Fruit fly (Drosophila melanogaster) whole organism, embryonic: ENCODE results near the gene wtrw.
A peak's percentile ranks its signal among the peaks of the same experiment; 100 is the strongest.

ENCODE experiments used
- Ada2b ChIP-seq: fragments of 200-800 bp; sonication (Bioruptor generic); IDR thresholded peaks from 2 replicates; pipeline ENCODE4 v1.3.6; 2022; ENCODE audit warnings: missing biosample characterization, missing genetic modification characterization
- BEAF-32 ChIP-seq: fragments of 200-800 bp; sonication (Bioruptor generic); optimal IDR thresholded peaks from 3 replicates; lab custom pipeline; 2017; ENCODE audit warnings: missing biosample characterization, missing genetic modification characterization, mild to moderate bottlenecking, moderate library complexity, missing genetic modification reagents
- Bgb ChIP-seq: fragments of 200-800 bp; sonication (Bioruptor generic); IDR thresholded peaks from 2 replicates; pipeline ENCODE4 v1.3.6; 2022; ENCODE audit warnings: missing biosample characterization, missing genetic modification characterization; ENCODE audit not compliant: partially characterized antibody
- C15 ChIP-seq: fragments of 200-800 bp; sonication (Bioruptor generic); IDR thresholded peaks from 3 replicates; pipeline ENCODE4 v1.3.6; 2022; ENCODE audit warnings: missing biosample characterization, missing genetic modification characterization
- CG10274 ChIP-seq: fragments of 200-800 bp; sonication (Bioruptor generic); optimal IDR thresholded peaks from 3 replicates; lab custom pipeline; 2017; ENCODE audit warnings: missing biosample characterization, mild to moderate bottlenecking, missing genetic modification characterization
- CG11560 ChIP-seq: fragments of 200-800 bp; sonication (Bioruptor generic); IDR thresholded peaks from 3 replicates; pipeline ENCODE4 v1.3.6; 2022; ENCODE audit warnings: missing biosample characterization, missing genetic modification characterization
- CG12659 ChIP-seq: fragments of 200-800 bp; sonication (Bioruptor generic); optimal IDR thresholded peaks from 3 replicates; lab custom pipeline; 2017; ENCODE audit warnings: mild to moderate bottlenecking, missing biosample characterization, missing genetic modification reagents, missing genetic modification characterization
- CG12744 ChIP-seq: fragments of 200-800 bp; sonication (Bioruptor generic); optimal IDR thresholded peaks from 2 replicates; lab custom pipeline; 2016; ENCODE audit warnings: missing biosample characterization, missing genetic modification characterization
- CG14014 ChIP-seq: fragments of 200-800 bp; sonication (Bioruptor generic); IDR thresholded peaks from 2 replicates; pipeline ENCODE4 v1.3.6; 2022; ENCODE audit warnings: missing biosample characterization, missing genetic modification characterization
- CG15011 ChIP-seq: fragments of 200-800 bp; sonication (Bioruptor generic); optimal IDR thresholded peaks from 3 replicates; lab custom pipeline; 2018; ENCODE audit warnings: missing biosample characterization, mild to moderate bottlenecking, missing genetic modification characterization
- CG15514 ChIP-seq: fragments of 200-800 bp; sonication (Bioruptor generic); optimal IDR thresholded peaks from 3 replicates; lab custom pipeline; 2017; ENCODE audit warnings: missing biosample characterization, missing genetic modification characterization, mild to moderate bottlenecking, moderate library complexity, missing genetic modification reagents
- CG17568 ChIP-seq: fragments of 200-800 bp; sonication (Bioruptor generic); optimal IDR thresholded peaks from 2 replicates; lab custom pipeline; 2018; ENCODE audit warnings: missing biosample characterization, mild to moderate bottlenecking, missing genetic modification characterization, moderate library complexity
- CG2889 ChIP-seq: fragments of 200-800 bp; sonication (Bioruptor generic); IDR thresholded peaks from 3 replicates; pipeline ENCODE4 v1.3.6; 2022; ENCODE audit warnings: missing biosample characterization, missing genetic modification characterization
- CG31224 ChIP-seq: fragments of 200-800 bp; sonication (Bioruptor generic); IDR thresholded peaks from 2 replicates; pipeline ENCODE4 v1.3.6; 2022; ENCODE audit warnings: missing biosample characterization, missing genetic modification characterization
- CG43689 ChIP-seq: fragments of 200-800 bp; sonication (Bioruptor generic); IDR thresholded peaks from 2 replicates; pipeline ENCODE4 v1.3.6; 2022; ENCODE audit warnings: missing biosample characterization, missing genetic modification characterization
- CG4617 ChIP-seq: fragments of 200-800 bp; sonication (Bioruptor generic); optimal IDR thresholded peaks from 3 replicates; lab custom pipeline; 2016; ENCODE audit warnings: missing biosample characterization, missing genetic modification characterization, borderline replicate concordance
- CG6654 ChIP-seq: fragments of 200-800 bp; sonication (Bioruptor generic); optimal IDR thresholded peaks from 2 replicates; lab custom pipeline; 2017; ENCODE audit warnings: missing biosample characterization, mild to moderate bottlenecking, missing genetic modification characterization
- CG6683 ChIP-seq: fragments of 200-800 bp; sonication (Bioruptor generic); optimal IDR thresholded peaks from 2 replicates; lab custom pipeline; 2017; ENCODE audit warnings: missing biosample characterization, mild to moderate bottlenecking, missing genetic modification characterization, missing genetic modification reagents
- CG6791 ChIP-seq: fragments of 200-800 bp; sonication (Bioruptor generic); IDR thresholded peaks from 3 replicates; pipeline ENCODE4 v1.3.6; 2022; ENCODE audit warnings: missing biosample characterization, missing genetic modification characterization; ENCODE audit not compliant: partially characterized antibody
- CG7839 ChIP-seq: fragments of 200-800 bp; sonication (Bioruptor generic); optimal IDR thresholded peaks from 3 replicates; lab custom pipeline; 2018; ENCODE audit warnings: missing biosample characterization, mild to moderate bottlenecking, missing genetic modification characterization, moderate library complexity
- CG7928 ChIP-seq: fragments of 200-800 bp; sonication (Bioruptor generic); optimal IDR thresholded peaks from 2 replicates; lab custom pipeline; 2017; ENCODE audit warnings: missing biosample characterization, mild to moderate bottlenecking, missing genetic modification characterization
- CG8290 ChIP-seq, 3 experiments: fragments of 200-800 bp; sonication (Bioruptor generic); optimal IDR thresholded peaks; 2 replicates each; lab custom pipeline; 2016 to 2019; ENCODE audit warnings: missing biosample characterization in 3 of 3, missing genetic modification characterization in 3 of 3, mild to moderate bottlenecking in 2 of 3, moderate library complexity in 1 of 3
- CG9817 ChIP-seq: fragments of 200-800 bp; sonication (Bioruptor generic); optimal IDR thresholded peaks from 2 replicates; lab custom pipeline; 2018; ENCODE audit warnings: missing biosample characterization, mild to moderate bottlenecking, missing genetic modification characterization, moderate library complexity
- CG9932 ChIP-seq: fragments of 200-800 bp; sonication (Bioruptor generic); IDR thresholded peaks from 2 replicates; pipeline ENCODE4 v1.3.6; 2022; ENCODE audit warnings: missing biosample characterization, missing genetic modification characterization
- Deaf1 ChIP-seq: fragments of 200-800 bp; optimal IDR thresholded peaks from 3 replicates; lab custom pipeline; 2019; ENCODE audit warnings: missing biosample characterization, mild to moderate bottlenecking, missing genetic modification characterization, moderate library complexity
- Fer1 ChIP-seq: fragments of 200-800 bp; sonication (Bioruptor generic); optimal IDR thresholded peaks from 2 replicates; lab custom pipeline; 2017; ENCODE audit warnings: missing biosample characterization, mild to moderate bottlenecking, missing genetic modification characterization
- Hr51 ChIP-seq, 2 experiments: fragments of 200-800 bp; sonication (Bioruptor generic); optimal IDR thresholded peaks; 2 replicates in 1 of 2; 3 replicates in 1 of 2; lab custom pipeline; 2016 to 2018; ENCODE audit warnings: missing biosample characterization in 2 of 2, missing genetic modification characterization in 2 of 2, mild to moderate bottlenecking in 1 of 2, moderate library complexity in 1 of 2
- Lhr ChIP-seq: fragments of 200-800 bp; sonication (Bioruptor generic); optimal IDR thresholded peaks from 3 replicates; lab custom pipeline; 2017; ENCODE audit warnings: mild to moderate bottlenecking, missing biosample characterization, missing genetic modification reagents, missing genetic modification characterization
- Myb ChIP-seq: fragments of 200-800 bp; sonication (Bioruptor generic); optimal IDR thresholded peaks from 2 replicates; lab custom pipeline; 2016; ENCODE audit warnings: missing biosample characterization, missing genetic modification characterization
- Nf-YC ChIP-seq: fragments of 200-800 bp; optimal IDR thresholded peaks from 3 replicates; lab custom pipeline; 2019; ENCODE audit warnings: missing biosample characterization, mild to moderate bottlenecking, missing genetic modification characterization, moderate library complexity
- Rfx ChIP-seq: fragments of 200-800 bp; sonication (Bioruptor generic); IDR thresholded peaks from 2 replicates; pipeline ENCODE4 v1.3.6; 2022; ENCODE audit warnings: missing biosample characterization, missing genetic modification characterization
- Rx ChIP-seq: fragments of 200-800 bp; sonication (Bioruptor generic); IDR thresholded peaks from 2 replicates; pipeline ENCODE4 v1.3.6; 2022; ENCODE audit warnings: missing biosample characterization, missing genetic modification characterization
- Sox100B ChIP-seq: fragments of 200-800 bp; sonication (Bioruptor generic); optimal IDR thresholded peaks from 3 replicates; lab custom pipeline; 2018; ENCODE audit warnings: missing biosample characterization, mild to moderate bottlenecking, missing genetic modification characterization
- ara ChIP-seq: fragments of 200-800 bp; sonication (Bioruptor generic); IDR thresholded peaks from 2 replicates; pipeline ENCODE4 v1.3.6; 2022; ENCODE audit warnings: missing biosample characterization, missing genetic modification characterization
- ash1 ChIP-seq: fragments of 200-800 bp; sonication (Bioruptor generic); optimal IDR thresholded peaks from 2 replicates; lab custom pipeline; 2018; ENCODE audit warnings: missing biosample characterization, mild to moderate bottlenecking, missing genetic modification characterization
- az2 ChIP-seq: fragments of 200-800 bp; sonication (Bioruptor generic); optimal IDR thresholded peaks from 3 replicates; lab custom pipeline; 2016; ENCODE audit warnings: missing biosample characterization, missing genetic modification characterization
- caup ChIP-seq: fragments of 200-800 bp; sonication (Bioruptor generic); optimal IDR thresholded peaks from 3 replicates; lab custom pipeline; 2017; ENCODE audit warnings: missing biosample characterization, mild to moderate bottlenecking, missing genetic modification characterization, moderate library complexity; ENCODE audit not compliant: severe bottlenecking
- ems ChIP-seq: fragments of 200-800 bp; sonication (Bioruptor generic); optimal IDR thresholded peaks from 3 replicates; lab custom pipeline; 2016; ENCODE audit warnings: missing biosample characterization, missing genetic modification characterization
- exex ChIP-seq: fragments of 200-800 bp; sonication (Bioruptor generic); optimal IDR thresholded peaks from 4 replicates; lab custom pipeline; 2018; ENCODE audit warnings: missing biosample characterization, mild to moderate bottlenecking, missing genetic modification characterization, moderate library complexity
- lab ChIP-seq: fragments of 200-800 bp; sonication (Bioruptor generic); optimal IDR thresholded peaks from 3 replicates; lab custom pipeline; 2017; ENCODE audit warnings: missing biosample characterization, missing genetic modification characterization, mild to moderate bottlenecking, moderate library complexity, missing genetic modification reagents
- lilli ChIP-seq: fragments of 200-800 bp; sonication (Bioruptor generic); optimal IDR thresholded peaks from 3 replicates; lab custom pipeline; 2016; ENCODE audit warnings: missing biosample characterization, missing genetic modification characterization
- lmd ChIP-seq: fragments of 200-800 bp; sonication (Bioruptor generic); IDR thresholded peaks from 2 replicates; pipeline ENCODE4 v1.3.6; 2022; ENCODE audit warnings: missing biosample characterization, missing genetic modification characterization
- mirr ChIP-seq: fragments of 200-800 bp; sonication (Bioruptor generic); optimal IDR thresholded peaks from 3 replicates; lab custom pipeline; 2018; ENCODE audit warnings: missing biosample characterization, mild to moderate bottlenecking, missing genetic modification characterization
- nerfin-1 ChIP-seq: fragments of 200-800 bp; sonication (Bioruptor generic); optimal IDR thresholded peaks from 3 replicates; lab custom pipeline; 2019; ENCODE audit warnings: missing biosample characterization, mild to moderate bottlenecking, missing genetic modification characterization, moderate library complexity
- schlank ChIP-seq: fragments of 200-800 bp; sonication (Bioruptor generic); optimal IDR thresholded peaks from 2 replicates; lab custom pipeline; 2018; ENCODE audit warnings: missing biosample characterization, mild to moderate bottlenecking, missing genetic modification characterization
- sisA ChIP-seq: fragments of 200-800 bp; sonication (Bioruptor generic); IDR thresholded peaks from 2 replicates; pipeline ENCODE4 v1.3.6; 2022; ENCODE audit warnings: missing biosample characterization, missing genetic modification characterization
- tio ChIP-seq: fragments of 200-800 bp; sonication (Bioruptor generic); optimal IDR thresholded peaks from 2 replicates; lab custom pipeline; 2017; ENCODE audit warnings: missing biosample characterization, missing genetic modification characterization, inconsistent platforms

The wtrw gene

dm6 chr3R:7892246-7893000 is 1.3 kb downstream of the wtrw start (continued):
- TF ChIP-seq caup (GFP tag; lab: Kevin White, UChicago), result peak; percentile 55
- peak; percentile 80 for TF ChIP-seq lab (GFP tag; lab: Kevin White, UChicago)
- no peak for TF ChIP-seq az2
- TF ChIP-seq lilli (GFP tag; lab: Kevin White, UChicago), result peak; percentile 41
- peak; percentile 94 for TF ChIP-seq Deaf1
- peak; percentile 50 for TF ChIP-seq mirr (GFP tag; lab: Kevin White, UChicago)
- no peak for TF ChIP-seq CG6654
- peak; percentile 29 for TF ChIP-seq CG15514 (GFP tag; lab: Kevin White, UChicago)
- peak; percentile 61 for TF ChIP-seq Ada2b (GFP tag; lab: Robert Waterston, UW)
- no peak for TF ChIP-seq CG2889
- TF ChIP-seq C15 (GFP tag; lab: Robert Waterston, UW), result peak; percentile 45; the same call in 1 of the 3 replicates
- peak; percentile 36; the same call in 1 of the 2 replicates for TF ChIP-seq CG31224 (GFP tag; lab: Robert Waterston, UW)
- peak; percentile 54; the same call in 1 of the 2 replicates for TF ChIP-seq sisA (GFP tag; lab: Robert Waterston, UW)
- TF ChIP-seq CG9932 (GFP tag; lab: Robert Waterston, UW), result peak; percentile 76
- peak; percentile 44 for TF ChIP-seq CG12659 (GFP tag; lab: Kevin White, UChicago)
- TF ChIP-seq CG10274 (GFP tag; lab: Kevin White, UChicago), result no peak
- TF ChIP-seq Lhr (GFP tag; lab: Kevin White, UChicago), result no peak
- peak; percentile 26 for TF ChIP-seq Sox100B (GFP tag; lab: Kevin White, UChicago)
- TF ChIP-seq Rfx (GFP tag; lab: Robert Waterston, UW), result peak; percentile 88
- TF ChIP-seq Myb, result no peak
- no peak for TF ChIP-seq CG8290 (GFP tag; optimal IDR thresholded peaks at IDR 0.05; lab: Kevin White, UChicago)
- peak; percentile 29 to 52 for TF ChIP-seq CG8290 (tag; optimal IDR thresholded peaks at IDR 0.05; lab: Kevin White, UChicago)
- 0 out of 2 replicates have a peak, but pooled peaks have one; percentile 32 for TF ChIP-seq ara
- TF ChIP-seq CG9817, result peak; percentile 49
- TF ChIP-seq Bgb (GFP tag; lab: Robert Waterston, UW), result no peak
- peak; percentile 32 for TF ChIP-seq CG6683
- TF ChIP-seq Nf-YC (tag; lab: Kevin White, UChicago), result no peak
- no peak for TF ChIP-seq CG12744 (GFP tag; lab: Kevin White, UChicago)
- TF ChIP-seq Rx (GFP tag; lab: Robert Waterston, UW), result no peak
- TF ChIP-seq CG7839 (tag; lab: Kevin White, UChicago), result peak; percentile 43
- TF ChIP-seq CG43689 (GFP tag; lab: Robert Waterston, UW), result no peak
- no peak for TF ChIP-seq BEAF-32
- peak; percentile 42; the same call in 1 of the 2 replicates for TF ChIP-seq CG14014 (GFP tag; lab: Robert Waterston, UW)
- TF ChIP-seq CG17568 (GFP tag; lab: Kevin White, UChicago), result no peak
- TF ChIP-seq tio (GFP tag; lab: Kevin White, UChicago), result no peak
- no peak for TF ChIP-seq CG6791 (GFP tag; lab: Robert Waterston, UW)
- TF ChIP-seq Fer1 (GFP tag; lab: Kevin White, UChicago), result peak; percentile 56
- TF ChIP-seq CG4617 (GFP tag; lab: Kevin White, UChicago), result no peak
- peak; percentile 5 for TF ChIP-seq schlank
- TF ChIP-seq CG11560 (tag; lab: Robert Waterston, UW), result peak; percentile 58; the same call in 2 of the 3 replicates
- TF ChIP-seq CG15011 (GFP tag; lab: Kevin White, UChicago), result peak; percentile 36
- TF ChIP-seq Hr51 (GFP tag; optimal IDR thresholded peaks at IDR 0.05; lab: Kevin White, UChicago), result peak in 1 of 2 experiments; percentile 15
- peak; percentile 12 for TF ChIP-seq CG7928 (GFP tag; lab: Kevin White, UChicago)
- TF ChIP-seq lmd (GFP tag; lab: Robert Waterston, UW), result peak; percentile 76; the same call in 1 of the 2 replicates
- TF ChIP-seq nerfin-1 (tag; lab: Kevin White, UChicago), result no peak
- no peak for TF ChIP-seq ash1
- TF ChIP-seq ems (GFP tag; lab: Kevin White, UChicago), result no peak
- TF ChIP-seq exex, result peak; percentile 35
